Worm (Caenorhabditis elegans): ENCODE data around the gene cpz-2.

ce11 chrV:13366488-13366887 lies 14.5 kb upstream of the cpz-2 start:
- no peak for TF ChIP-seq lin-39 (tag; optimal IDR thresholded peaks at IDR 0.05)
- TF ChIP-seq gmeb-1 (tag; optimal IDR thresholded peaks at IDR 0.05): no peak
- TF ChIP-seq nhr-12 (tag; optimal IDR thresholded peaks at IDR 0.05): no peak
- no peak for TF ChIP-seq dmd-4 (tag; optimal IDR thresholded peaks at IDR 0.05)
- TF ChIP-seq egl-27 (tag; optimal IDR thresholded peaks at IDR 0.05): no peak
- TF ChIP-seq sma-3 (GFP tag; optimal IDR thresholded peaks at IDR 0.05): no peak
- TF ChIP-seq lin-11 (tag; optimal IDR thresholded peaks at IDR 0.05): no peak
- TF ChIP-seq R02D3.7 (tag; optimal IDR thresholded peaks at IDR 0.05): no peak
- no peak for TF ChIP-seq ceh-82 (tag; optimal IDR thresholded peaks at IDR 0.05)
- TF ChIP-seq blmp-1 (tag; optimal IDR thresholded peaks at IDR 0.05; ENCODE audit: insufficient read depth): no peak
- TF ChIP-seq unc-62 (GFP tag; optimal IDR thresholded peaks at IDR 0.05): no peak
- no peak for TF ChIP-seq fos-1 (tag; optimal IDR thresholded peaks at IDR 0.05)
- no peak for TF ChIP-seq snpc-4 (tag; optimal IDR thresholded peaks at IDR 0.05)
- TF ChIP-seq sma-9 (GFP tag; optimal IDR thresholded peaks at IDR 0.05): no peak
- TF ChIP-seq sma-9 (tag; optimal IDR thresholded peaks at IDR 0.05): no peak

Measured in whole organism, L2 larva.